Fruit fly (Drosophila melanogaster) whole organism, prepupa: ENCODE data around the gene Inx3.

ENCODE experiments used
- Blimp-1 ChIP-seq: fragments of 200-800 bp; sonication (Bioruptor generic); optimal IDR thresholded peaks from 3 replicates; lab custom pipeline; 2017; ENCODE audit warnings: missing biosample characterization, missing genetic modification characterization, mild to moderate bottlenecking, moderate library complexity, missing genetic modification reagents
- CG10631 ChIP-seq: fragments of 200-800 bp; sonication (Bioruptor generic); optimal IDR thresholded peaks from 2 replicates; lab custom pipeline; 2016; ENCODE audit warnings: missing biosample characterization, missing genetic modification characterization
- CG10669 ChIP-seq: fragments of 200-800 bp; sonication (Bioruptor generic); optimal IDR thresholded peaks from 3 replicates; lab custom pipeline; 2018; ENCODE audit warnings: missing biosample characterization, mild to moderate bottlenecking, missing genetic modification characterization, moderate library complexity
- CG11294 ChIP-seq: fragments of 200-800 bp; sonication (Bioruptor generic); IDR thresholded peaks from 2 replicates; pipeline ENCODE4 v1.3.6; 2022; ENCODE audit warnings: missing biosample characterization, missing genetic modification characterization
- CG11762 ChIP-seq: fragments of 200-800 bp; sonication (Bioruptor generic); optimal IDR thresholded peaks from 3 replicates; lab custom pipeline; 2016; ENCODE audit warnings: missing biosample characterization, missing genetic modification characterization; ENCODE audit not compliant: insufficient read depth
- CG11902 ChIP-seq: fragments of 200-800 bp; sonication (Bioruptor generic); optimal IDR thresholded peaks from 3 replicates; lab custom pipeline; 2016; ENCODE audit warnings: missing biosample characterization, missing genetic modification characterization
- CG15336 ChIP-seq: fragments of 200-800 bp; sonication (Bioruptor generic); IDR thresholded peaks from 2 replicates; pipeline ENCODE4 v1.3.6; 2022; ENCODE audit warnings: missing biosample characterization, missing genetic modification characterization
- CG1621 ChIP-seq: fragments of 200-800 bp; sonication (Bioruptor generic); optimal IDR thresholded peaks from 3 replicates; lab custom pipeline; 2018; ENCODE audit warnings: missing biosample characterization, mild to moderate bottlenecking, missing genetic modification characterization
- CG31627 ChIP-seq: fragments of 200-800 bp; sonication (Bioruptor generic); optimal IDR thresholded peaks from 3 replicates; lab custom pipeline; 2016; ENCODE audit warnings: missing biosample characterization, missing genetic modification characterization
- CG32006 ChIP-seq: fragments of 200-800 bp; sonication (Bioruptor generic); optimal IDR thresholded peaks from 3 replicates; lab custom pipeline; 2017; ENCODE audit warnings: missing biosample characterization, mild to moderate bottlenecking, missing genetic modification characterization
- CG34406 ChIP-seq: fragments of 200-800 bp; sonication (Bioruptor generic); optimal IDR thresholded peaks from 3 replicates; lab custom pipeline; 2016; ENCODE audit warnings: missing biosample characterization, missing genetic modification characterization
- CG3919 ChIP-seq: fragments of 200-800 bp; sonication (Bioruptor generic); optimal IDR thresholded peaks from 3 replicates; lab custom pipeline; 2016; ENCODE audit warnings: missing biosample characterization, missing genetic modification characterization
- CG6163 ChIP-seq: fragments of 200-800 bp; sonication (Bioruptor generic); IDR thresholded peaks from 3 replicates; pipeline ENCODE4 v1.3.6; 2022; ENCODE audit warnings: missing biosample characterization, missing genetic modification characterization
- CG6854 ChIP-seq: fragments of 200-800 bp; sonication (Bioruptor generic); optimal IDR thresholded peaks from 2 replicates; lab custom pipeline; 2017; ENCODE audit warnings: missing biosample characterization, mild to moderate bottlenecking, missing genetic modification characterization
- CG7368 ChIP-seq: fragments of 200-800 bp; sonication (Bioruptor generic); optimal IDR thresholded peaks from 3 replicates; lab custom pipeline; 2016; ENCODE audit warnings: missing biosample characterization, missing genetic modification characterization
- CG8119 ChIP-seq: fragments of 200-800 bp; sonication (Bioruptor generic); IDR thresholded peaks from 3 replicates; pipeline ENCODE4 v1.3.6; 2022; ENCODE audit warnings: missing biosample characterization, missing genetic modification characterization
- CG8319 ChIP-seq: fragments of 200-800 bp; sonication (Bioruptor generic); optimal IDR thresholded peaks from 3 replicates; lab custom pipeline; 2016; ENCODE audit warnings: missing biosample characterization, missing genetic modification characterization
- CG8632 ChIP-seq: fragments of 200-800 bp; sonication (Bioruptor generic); optimal IDR thresholded peaks from 3 replicates; lab custom pipeline; 2016; ENCODE audit warnings: missing biosample characterization, missing genetic modification characterization
- CG9139 ChIP-seq: fragments of 200-800 bp; sonication (Bioruptor generic); optimal IDR thresholded peaks from 3 replicates; lab custom pipeline; 2017; ENCODE audit warnings: missing biosample characterization, mild to moderate bottlenecking, missing genetic modification characterization
- Eip75B ChIP-seq: fragments of 200-800 bp; sonication (Bioruptor generic); optimal IDR thresholded peaks from 3 replicates; lab custom pipeline; 2016; ENCODE audit warnings: missing biosample characterization, missing genetic modification characterization
- Eip78C ChIP-seq: fragments of 200-800 bp; sonication (Bioruptor generic); peaks from one replicate; lab custom pipeline; 2016; ENCODE audit warnings: missing biosample characterization, missing genetic modification characterization
- Eip93F ChIP-seq: fragments of 200-800 bp; sonication (Bioruptor generic); optimal IDR thresholded peaks from 2 replicates; lab custom pipeline; 2016; ENCODE audit warnings: missing biosample characterization, mild to moderate bottlenecking, missing genetic modification characterization
- Hr38 ChIP-seq: sonication (Bioruptor generic); optimal IDR thresholded peaks from 2 replicates; lab custom pipeline; 2016; ENCODE audit warnings: missing biosample characterization, missing genetic modification characterization
- Hr39 ChIP-seq: fragments of 200-800 bp; sonication (Bioruptor generic); optimal IDR thresholded peaks from 2 replicates; lab custom pipeline; 2016; ENCODE audit warnings: missing biosample characterization, missing genetic modification characterization
- Hr4 ChIP-seq: fragments of 200-800 bp; sonication (Bioruptor generic); optimal IDR thresholded peaks from 3 replicates; lab custom pipeline; 2016; ENCODE audit warnings: missing biosample characterization, missing genetic modification characterization
- Lpt ChIP-seq: fragments of 200-800 bp; sonication (Bioruptor generic); optimal IDR thresholded peaks from 3 replicates; lab custom pipeline; 2016; ENCODE audit warnings: missing biosample characterization, missing genetic modification characterization
- Met ChIP-seq: fragments of 200-800 bp; sonication (Bioruptor generic); optimal IDR thresholded peaks from 3 replicates; lab custom pipeline; 2016; ENCODE audit warnings: missing biosample characterization, missing genetic modification characterization
- OdsH ChIP-seq: fragments of 200-800 bp; sonication (Bioruptor generic); optimal IDR thresholded peaks from 3 replicates; lab custom pipeline; 2016; ENCODE audit warnings: missing biosample characterization, missing genetic modification characterization
- Smox ChIP-seq: fragments of 200-800 bp; sonication (Bioruptor generic); optimal IDR thresholded peaks from 3 replicates; lab custom pipeline; 2016; ENCODE audit warnings: missing biosample characterization, missing genetic modification characterization
- Sox14 ChIP-seq: fragments of 200-800 bp; sonication (Bioruptor generic); optimal IDR thresholded peaks from 3 replicates; lab custom pipeline; 2016; ENCODE audit warnings: missing biosample characterization, missing genetic modification characterization
- Sox15 ChIP-seq: fragments of 200-800 bp; sonication (Bioruptor generic); optimal IDR thresholded peaks from 3 replicates; lab custom pipeline; 2016; ENCODE audit warnings: missing biosample characterization, missing genetic modification characterization
- achi ChIP-seq: fragments of 200-800 bp; sonication (Bioruptor generic); optimal IDR thresholded peaks from 3 replicates; lab custom pipeline; 2016; ENCODE audit warnings: missing biosample characterization, missing genetic modification characterization
- acj6 ChIP-seq: fragments of 200-800 bp; sonication (Bioruptor generic); optimal IDR thresholded peaks from 3 replicates; lab custom pipeline; 2016; ENCODE audit warnings: missing biosample characterization, missing genetic modification characterization
- cyc ChIP-seq: fragments of 200-800 bp; sonication (Bioruptor generic); optimal IDR thresholded peaks from 3 replicates; lab custom pipeline; 2016; ENCODE audit warnings: missing biosample characterization, missing genetic modification characterization
- dac ChIP-seq: fragments of 200-800 bp; sonication (Bioruptor generic); optimal IDR thresholded peaks from 2 replicates; lab custom pipeline; 2017; ENCODE audit warnings: missing biosample characterization, mild to moderate bottlenecking, missing genetic modification characterization
- dsx ChIP-seq: fragments of 200-800 bp; optimal IDR thresholded peaks from 3 replicates; lab custom pipeline; 2019; ENCODE audit warnings: missing biosample characterization, mild to moderate bottlenecking, missing genetic modification characterization, moderate library complexity; ENCODE audit not compliant: poor library complexity, severe bottlenecking
- eg ChIP-seq: fragments of 200-800 bp; sonication (Bioruptor generic); IDR thresholded peaks from 3 replicates; pipeline ENCODE4 v1.3.6; 2022; ENCODE audit warnings: missing biosample characterization, missing genetic modification characterization
- fd59A ChIP-seq: fragments of 200-800 bp; sonication (Bioruptor generic); optimal IDR thresholded peaks from 2 replicates; lab custom pipeline; 2017; ENCODE audit warnings: missing biosample characterization, mild to moderate bottlenecking, missing genetic modification characterization, missing genetic modification reagents
- fd85E ChIP-seq: fragments of 200-800 bp; sonication (Bioruptor generic); optimal IDR thresholded peaks from 3 replicates; lab custom pipeline; 2016; ENCODE audit warnings: missing biosample characterization, missing genetic modification characterization
- fkh ChIP-seq: fragments of 200-800 bp; sonication (Bioruptor generic); optimal IDR thresholded peaks from 3 replicates; lab custom pipeline; 2017; ENCODE audit warnings: missing biosample characterization, mild to moderate bottlenecking, missing genetic modification characterization, moderate library complexity
- net ChIP-seq: fragments of 200-800 bp; sonication (Bioruptor generic); optimal IDR thresholded peaks from 3 replicates; lab custom pipeline; 2016; ENCODE audit warnings: missing biosample characterization, missing genetic modification characterization
- salr ChIP-seq, 2 experiments: fragments of 200-800 bp; sonication (Bioruptor generic); optimal IDR thresholded peaks; 3 replicates each; lab custom pipeline; 2016 to 2018; ENCODE audit warnings: missing biosample characterization in 2 of 2, missing genetic modification characterization in 2 of 2, mild to moderate bottlenecking in 1 of 2
- spab ChIP-seq: fragments of 200-800 bp; sonication (Bioruptor generic); optimal IDR thresholded peaks from 2 replicates; lab custom pipeline; 2017; ENCODE audit warnings: missing biosample characterization, mild to moderate bottlenecking, missing genetic modification characterization, missing genetic modification reagents
- svp ChIP-seq: fragments of 200-800 bp; sonication (Bioruptor generic); peaks from one replicate; lab custom pipeline; 2016; ENCODE audit warnings: missing biosample characterization, missing genetic modification characterization
- topi ChIP-seq: fragments of 200-800 bp; sonication (Bioruptor generic); optimal IDR thresholded peaks from 3 replicates; lab custom pipeline; 2016; ENCODE audit warnings: missing biosample characterization, missing genetic modification characterization
- vri ChIP-seq: fragments of 200-800 bp; sonication (Bioruptor generic); optimal IDR thresholded peaks from 3 replicates; lab custom pipeline; 2016; ENCODE audit warnings: missing biosample characterization, mild to moderate bottlenecking, missing genetic modification characterization

The Inx3 gene

dm6 chr3R:28841968-28842367 lies 17.3 kb downstream of the Inx3 start (continued):
- no peak for TF ChIP-seq CG3919
- TF ChIP-seq OdsH (GFP tag; lab: Kevin White, UChicago) = no peak
- TF ChIP-seq net (GFP tag; lab: Kevin White, UChicago) = peak; percentile 45
- TF ChIP-seq CG11902 (GFP tag; lab: Kevin White, UChicago) = no peak
- TF ChIP-seq salr (GFP tag; optimal IDR thresholded peaks at IDR 0.05; lab: Kevin White, UChicago) = peak in 1 of 2 experiments; percentile 41
- TF ChIP-seq CG11294 (GFP tag; lab: Robert Waterston, UW) = no peak
- TF ChIP-seq dac = no peak
- no peak for TF ChIP-seq CG34406
- no peak for TF ChIP-seq CG8632 (GFP tag; lab: Kevin White, UChicago)
- peak; percentile 79 for TF ChIP-seq CG32006 (GFP tag; lab: Kevin White, UChicago)
- TF ChIP-seq svp (GFP tag; lab: Kevin White, UChicago) = no peak
- TF ChIP-seq achi (GFP tag; lab: Kevin White, UChicago) = no peak
- no peak for TF ChIP-seq CG8319 (GFP tag; lab: Kevin White, UChicago)
- no peak for TF ChIP-seq Met (GFP tag; lab: Kevin White, UChicago)

dm6 chr3R:28840620-28841019 lies 18.7 kb downstream of the Inx3 start:
- TF ChIP-seq CG10669 (GFP tag; lab: Kevin White, UChicago) (no peak), CG10631 (no peak), topi (GFP tag; lab: Kevin White, UChicago) (no peak), Eip78C (peak; percentile 57), CG1621 (tag; lab: Kevin White, UChicago) (no peak), CG8119 (GFP tag; lab: Robert Waterston, UW) (no peak), Blimp-1 (GFP tag; lab: Kevin White, UChicago) (no peak), svp (GFP tag; lab: Kevin White, UChicago) (peak; percentile 69), CG3919 (no peak), vri (GFP tag; lab: Kevin White, UChicago) (no peak), fd85E (GFP tag; lab: Kevin White, UChicago) (no peak)
- TF ChIP-seq, all 60 proteins: peak for 2

DNA sequence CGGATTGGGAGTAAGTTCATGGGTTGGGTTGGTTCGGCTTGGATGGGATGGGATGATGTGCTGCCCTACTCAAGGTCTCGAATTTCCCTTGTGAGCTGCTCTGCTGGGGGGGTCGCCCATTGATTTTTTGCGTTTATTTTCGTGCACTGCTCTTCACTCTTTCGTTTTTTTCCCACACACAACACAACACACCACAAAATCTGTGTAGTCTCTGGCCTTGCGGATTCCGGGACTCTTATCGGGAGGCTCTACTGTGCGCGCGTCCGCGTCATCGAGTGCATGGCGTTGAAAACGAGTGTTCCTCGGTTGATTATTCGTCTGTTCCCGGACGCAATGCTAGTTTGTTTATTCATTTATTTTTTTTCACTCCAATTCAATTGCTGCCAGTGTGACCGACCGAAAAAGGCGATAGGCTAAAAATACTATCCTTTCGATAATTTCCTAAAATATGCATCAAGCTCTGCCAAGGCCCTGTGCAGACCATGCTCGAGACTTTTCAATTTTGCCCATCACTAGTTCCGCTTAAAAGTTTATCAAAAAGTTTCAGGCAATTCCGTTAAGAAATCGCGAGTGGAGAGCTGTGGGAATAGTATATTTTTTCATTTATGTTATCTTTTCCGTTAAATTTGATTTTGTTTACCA lies 27.6 kb downstream of the Inx3 start, which contains the start of gene WASp:
Gene WASp, minus strand, starts transcription at position 399 of the 642 bp plus-strand sequence.
- peak; percentile 58; the same call in 2 of the 3 replicates for TF ChIP-seq CG8119 (GFP tag; lab: Robert Waterston, UW)
- peak; percentile 9 to 57 for TF ChIP-seq salr (GFP tag; optimal IDR thresholded peaks at IDR 0.05; lab: Kevin White, UChicago)
- no peak for TF ChIP-seq achi (GFP tag; lab: Kevin White, UChicago)
- TF ChIP-seq Sox15 = peak; percentile 21
- TF ChIP-seq fd85E (GFP tag; lab: Kevin White, UChicago) = peak; percentile 51
- peak; percentile 48 for TF ChIP-seq CG31627 (GFP tag; lab: Kevin White, UChicago)
- peak; percentile 56 for TF ChIP-seq acj6 (GFP tag; lab: Kevin White, UChicago)
- no peak for TF ChIP-seq eg (GFP tag; lab: Robert Waterston, UW)
- TF ChIP-seq vri (GFP tag; lab: Kevin White, UChicago) = no peak
- TF ChIP-seq fd59A (GFP tag; lab: Kevin White, UChicago) = peak; percentile 3
- no peak for TF ChIP-seq CG9139 (GFP tag; lab: Kevin White, UChicago)
- no peak for TF ChIP-seq Met (GFP tag; lab: Kevin White, UChicago)
- no peak for TF ChIP-seq spab (GFP tag; lab: Kevin White, UChicago)
- TF ChIP-seq CG8319 (GFP tag; lab: Kevin White, UChicago) = no peak
- no peak for TF ChIP-seq cyc (GFP tag; lab: Kevin White, UChicago)
- peak; percentile 73 for TF ChIP-seq CG6163
- TF ChIP-seq Hr38 = no peak
- no peak for TF ChIP-seq Smox (GFP tag; lab: Kevin White, UChicago)
- TF ChIP-seq CG11902 (GFP tag; lab: Kevin White, UChicago) = no peak
- no peak for TF ChIP-seq Eip93F (GFP tag; lab: Kevin White, UChicago)
- TF ChIP-seq CG6854 (GFP tag; lab: Kevin White, UChicago) = peak; percentile 51
- TF ChIP-seq Hr4 (GFP tag; lab: Kevin White, UChicago) = no peak
- TF ChIP-seq Eip75B (GFP tag; lab: Kevin White, UChicago) = no peak
- no peak for TF ChIP-seq CG34406
- no peak for TF ChIP-seq Blimp-1 (GFP tag; lab: Kevin White, UChicago)
- peak; percentile 64 for TF ChIP-seq Sox14
- TF ChIP-seq topi (GFP tag; lab: Kevin White, UChicago) = no peak
- TF ChIP-seq Hr39 (GFP tag; lab: Kevin White, UChicago) = no peak
- no peak for TF ChIP-seq CG7368 (GFP tag; lab: Kevin White, UChicago)
- no peak for TF ChIP-seq OdsH (GFP tag; lab: Kevin White, UChicago)
- TF ChIP-seq fkh (GFP tag; lab: Kevin White, UChicago) = no peak
- no peak for TF ChIP-seq CG15336 (GFP tag; lab: Robert Waterston, UW)
- TF ChIP-seq dsx = no peak
- TF ChIP-seq CG11762 (GFP tag; lab: Kevin White, UChicago) = no peak
- TF ChIP-seq Lpt = peak; percentile 9
